Worm (Caenorhabditis elegans) whole organism, L4/young adult: Measurements from ENCODE around the gene prmt-5.

Experiments
- W03F9.2 ChIP-seq: fragments of 150-350 bp; optimal IDR thresholded peaks from 2 replicates; lab custom pipeline; 2014; ENCODE audit warnings: missing biosample characterization, missing genetic modification characterization
- dao-5 ChIP-seq: sonication (generic microtip); optimal IDR thresholded peaks from 2 replicates; lab custom pipeline; 2016; ENCODE audit warnings: missing genotype, missing genetic modification characterization, moderate library complexity, missing compliant biosample characterization
- him-1 ChIP-seq: sonication (generic microtip); optimal IDR thresholded peaks from 2 replicates; lab custom pipeline; 2016; ENCODE audit warnings: missing genotype, missing genetic modification reagents, missing genetic modification characterization, missing compliant biosample characterization

DNA sequence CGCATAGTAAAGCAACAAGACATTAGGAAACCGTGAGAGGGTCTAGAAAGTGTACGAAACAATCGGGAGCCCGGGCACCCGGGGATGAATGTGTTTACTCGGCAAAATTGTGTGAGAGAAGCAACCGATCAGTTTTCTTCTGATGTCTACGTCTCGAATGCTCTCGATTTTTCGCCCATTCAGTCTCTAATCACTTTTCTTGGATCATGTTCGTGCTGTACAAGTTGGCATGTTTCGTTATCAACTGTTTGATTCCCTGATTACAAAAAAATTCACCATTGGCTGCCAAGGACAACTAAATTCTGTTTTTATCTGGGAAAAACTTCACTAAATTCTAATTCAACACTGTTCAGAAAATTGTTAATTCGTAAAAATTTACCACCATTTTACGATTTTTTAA, 49.8 kb upstream of the prmt-5 start:
- no peak for TF ChIP-seq him-1
- TF ChIP-seq W03F9.2 (tag; lab: Kevin White, UChicago) = no peak
- TF ChIP-seq dao-5 (tag; lab: Kevin White, UChicago) = no peak
